Worm (Caenorhabditis elegans) whole organism, L4/young adult: ENCODE measurements around the gene R160.5.

Source experiments
- W03F9.2 ChIP-seq: fragments of 150-350 bp; optimal IDR thresholded peaks from 2 replicates; lab custom pipeline; 2014; ENCODE audit warnings: missing biosample characterization, missing genetic modification characterization
- dao-5 ChIP-seq: sonication (generic microtip); optimal IDR thresholded peaks from 2 replicates; lab custom pipeline; 2016; ENCODE audit warnings: missing genotype, missing genetic modification characterization, moderate library complexity, missing compliant biosample characterization
- him-1 ChIP-seq: sonication (generic microtip); optimal IDR thresholded peaks from 2 replicates; lab custom pipeline; 2016; ENCODE audit warnings: missing genotype, missing genetic modification reagents, missing genetic modification characterization, missing compliant biosample characterization

- TF ChIP-seq him-1 (tag; lab: Kevin White, UChicago) (no peak), W03F9.2 (tag; lab: Kevin White, UChicago) (no peak), dao-5 (tag; lab: Kevin White, UChicago) (no peak)
Measured at ce11 chrX:4391680-4392079, 21.0 kb upstream of the R160.5 start.
